Fruit fly (Drosophila melanogaster) whole organism, wandering third instar larva: ENCODE measurements around the gene cup.

ENCODE experiments used
- Mio ChIP-seq: sonication (Bioruptor generic); optimal IDR thresholded peaks from 2 replicates; lab custom pipeline; 2016; ENCODE audit warnings: missing biosample characterization, missing genetic modification characterization
- Myc ChIP-seq: fragments of >200 bp; optimal IDR thresholded peaks from 2 replicates; lab custom pipeline; 2017
- N ChIP-seq: fragments of >200 bp; optimal IDR thresholded peaks from 2 replicates; lab custom pipeline; 2018; ENCODE audit warnings: missing biosample characterization, missing external identifiers, missing genetic modification characterization
- OdsH ChIP-seq: fragments of 200-800 bp; sonication (Bioruptor generic); optimal IDR thresholded peaks from 2 replicates; lab custom pipeline; 2016; ENCODE audit warnings: missing biosample characterization, mild to moderate bottlenecking, missing genetic modification characterization
- Vsx2 ChIP-seq: fragments of 200-300, 225-300 bp; sonication (Bioruptor generic); optimal IDR thresholded peaks from 2 replicates; lab custom pipeline; 2018; ENCODE audit warnings: missing biosample characterization, missing genetic modification characterization; ENCODE audit not compliant: partially characterized antibody
- br ChIP-seq: fragments of 200-800 bp; sonication (Bioruptor generic); optimal IDR thresholded peaks from 2 replicates; lab custom pipeline; 2016; ENCODE audit warnings: missing biosample characterization, missing genetic modification characterization
- foxo ChIP-seq, 2 experiments: fragments of 200-800 bp; sonication (Bioruptor generic); optimal IDR thresholded peaks; 2 replicates in 1 of 2; 3 replicates in 1 of 2; lab custom pipeline; 2016 to 2017; ENCODE audit warnings: missing biosample characterization in 2 of 2, missing genetic modification characterization in 2 of 2
- fru ChIP-seq: fragments of 200-800 bp; sonication (Bioruptor generic); optimal IDR thresholded peaks from 3 replicates; lab custom pipeline; 2016; ENCODE audit warnings: missing biosample characterization, mild to moderate bottlenecking, missing genetic modification characterization
- lola ChIP-seq: fragments of >200 bp; optimal IDR thresholded peaks from 2 replicates; lab custom pipeline; 2017; ENCODE audit warnings: missing biosample characterization, missing genetic modification characterization
- tai ChIP-seq: sonication (Bioruptor generic); optimal IDR thresholded peaks from 2 replicates; lab custom pipeline; 2016; ENCODE audit warnings: missing biosample characterization, missing genetic modification characterization
- woc ChIP-seq: sonication (Bioruptor generic); optimal IDR thresholded peaks from 2 replicates; lab custom pipeline; 2016; ENCODE audit warnings: missing biosample characterization, mild to moderate bottlenecking, missing genetic modification characterization

- TF ChIP-seq Mio (GFP tag; lab: Kevin White, UChicago): no peak
- TF ChIP-seq lola (GFP tag; lab: Kevin White, UChicago): no peak
- TF ChIP-seq OdsH: no peak
- TF ChIP-seq N: peak; percentile 35
- TF ChIP-seq Vsx2 (GFP tag; lab: Kevin White, UChicago): no peak
- TF ChIP-seq fru: no peak
- no peak for TF ChIP-seq foxo (GFP tag; optimal IDR thresholded peaks at IDR 0.05; lab: Kevin White, UChicago)
- no peak for TF ChIP-seq tai (GFP tag; lab: Kevin White, UChicago)
- TF ChIP-seq br (GFP tag; lab: Kevin White, UChicago): no peak
- peak; percentile 70 for TF ChIP-seq Myc
- no peak for TF ChIP-seq woc (GFP tag; lab: Kevin White, UChicago)
These were observed 53.5 kb downstream of the cup start for dm6 chr2L:6716921-6717320.
